Worm (Caenorhabditis elegans) whole organism, L2 larva: ENCODE data around the gene R12C12.5.

ENCODE experiments used
- F13H6.1 ChIP-seq: sonication (generic microtip); optimal IDR thresholded peaks from 2 replicates; lab custom pipeline; 2016; ENCODE audit warnings: missing genetic modification characterization, missing compliant biosample characterization
- aly-2 ChIP-seq: fragments of 150-350 bp; optimal IDR thresholded peaks from 2 replicates; lab custom pipeline; 2014; ENCODE audit warnings: missing biosample characterization, missing genetic modification characterization
- ama-1 ChIP-seq: fragments of 150-350 bp; optimal IDR thresholded peaks from 2 replicates; lab custom pipeline; 2018; ENCODE audit warnings: inconsistent platforms
- ceh-82 ChIP-seq: fragments of 150-350 bp; optimal IDR thresholded peaks from 2 replicates; lab custom pipeline; 2014; ENCODE audit warnings: missing biosample characterization, missing genetic modification characterization
- dmd-4 ChIP-seq: sonication (generic microtip); optimal IDR thresholded peaks from 2 replicates; lab custom pipeline; 2017; ENCODE audit warnings: missing biosample characterization, missing genetic modification characterization
- egl-27 ChIP-seq: sonication (generic microtip); optimal IDR thresholded peaks from 3 replicates; lab custom pipeline; 2017; ENCODE audit warnings: missing biosample characterization, missing genetic modification reagents, missing genetic modification characterization
- lin-13 ChIP-seq: fragments of 150-350 bp; optimal IDR thresholded peaks from 2 replicates; lab custom pipeline; 2014; ENCODE audit warnings: missing biosample characterization, missing genetic modification reagents, missing genetic modification characterization
- lin-39 ChIP-seq: fragments of 150-350 bp; optimal IDR thresholded peaks from 2 replicates; lab custom pipeline; 2014; ENCODE audit warnings: missing biosample characterization, missing genetic modification reagents, missing genetic modification characterization
- mdl-1 ChIP-seq, 2 experiments: fragments of 150-350 bp in 1 of 2; sonication (generic microtip) in 1 of 2; optimal IDR thresholded peaks; 2 replicates each; lab custom pipeline; 2017; ENCODE audit warnings: missing biosample characterization in 2 of 2, missing genetic modification characterization in 2 of 2
- nhr-11 ChIP-seq: fragments of 150-350 bp; optimal IDR thresholded peaks from 2 replicates; lab custom pipeline; 2014; ENCODE audit warnings: missing biosample characterization, missing genetic modification characterization
- nhr-12 ChIP-seq: fragments of 150-350 bp; optimal IDR thresholded peaks from 2 replicates; lab custom pipeline; 2014; ENCODE audit warnings: missing biosample characterization, missing genetic modification characterization
- ztf-11 ChIP-seq: sonication (generic microtip); optimal IDR thresholded peaks from 2 replicates; lab custom pipeline; 2017; ENCODE audit warnings: missing biosample characterization, missing genetic modification characterization

- TF ChIP-seq nhr-12 (tag; lab: Kevin White, UChicago) (no peak), dmd-4 (tag; lab: Kevin White, UChicago) (no peak), aly-2 (tag; lab: Kevin White, UChicago) (no peak), ztf-11 (tag; lab: Kevin White, UChicago) (no peak), egl-27 (tag; lab: Kevin White, UChicago) (no peak), ceh-82 (no peak), F13H6.1 (no peak), lin-39 (no peak), ama-1 (lab: Kevin White, UChicago) (no peak), nhr-11 (tag; lab: Kevin White, UChicago) (no peak), lin-13 (GFP tag; lab: Kevin White, UChicago) (no peak), mdl-1 (tag; optimal IDR thresholded peaks at IDR 0.05; lab: Kevin White, UChicago) (no peak)
Observed at ce11 chrII:6049546-6049945, 4.6 kb upstream of the R12C12.5 start.
